Worm (Caenorhabditis elegans) whole organism, L4 larva: Measurements from ENCODE around the gene nlp-32.

Experiments
- D1046.2 ChIP-seq: fragments of 200-800 bp; sonication (Bioruptor generic); IDR thresholded peaks from 2 replicates; pipeline ENCODE4 v1.3.6; 2022; ENCODE audit warnings: missing genetic modification characterization, missing compliant biosample characterization
- Y48G9A.11 ChIP-seq: fragments of 200-800 bp; sonication (Bioruptor generic); IDR thresholded peaks from 2 replicates; pipeline ENCODE4 v1.3.6; 2022; ENCODE audit warnings: missing genetic modification reagents, missing genetic modification characterization, missing compliant biosample characterization
- aha-1 ChIP-seq: fragments of 150-350 bp; peaks from one replicate; lab custom pipeline; 2014; ENCODE audit warnings: missing biosample characterization, missing genetic modification characterization
- aly-2 ChIP-seq: sonication (generic microtip); optimal IDR thresholded peaks from 2 replicates; lab custom pipeline; 2018; ENCODE audit warnings: missing biosample characterization, missing genetic modification characterization
- arid-1 ChIP-seq: fragments of 200-800 bp; sonication (Bioruptor generic); conservative IDR thresholded peaks from 2 replicates; pipeline ENCODE4 v1.3.6; 2022; ENCODE audit warnings: missing genetic modification reagents, missing genetic modification characterization, missing compliant biosample characterization
- ceh-20 ChIP-seq: fragments of 200-800 bp; sonication (Bioruptor generic); IDR thresholded peaks from 2 replicates; pipeline ENCODE4 v1.3.6; 2022; ENCODE audit warnings: missing genetic modification reagents, missing genetic modification characterization, missing compliant biosample characterization
- ceh-32 ChIP-seq: sonication (generic microtip); optimal IDR thresholded peaks from 2 replicates; lab custom pipeline; 2016; ENCODE audit warnings: mild to moderate bottlenecking, missing genetic modification characterization, missing compliant biosample characterization; ENCODE audit not compliant: poor library complexity
- ceh-44 ChIP-seq: fragments of 200-800 bp; sonication (Bioruptor generic); IDR thresholded peaks from 2 replicates; pipeline ENCODE4 v1.3.6; 2022; ENCODE audit warnings: missing genetic modification reagents, missing genetic modification characterization, missing compliant biosample characterization
- ces-1 ChIP-seq: fragments of 150-350 bp; sonication (generic microtip); optimal IDR thresholded peaks from 4 replicates; lab custom pipeline; 2014; ENCODE audit warnings: missing biosample characterization, missing genetic modification reagents, missing genetic modification characterization
- ctbp-1 ChIP-seq: fragments of 200-800 bp; sonication (Bioruptor generic); IDR thresholded peaks from 2 replicates; pipeline ENCODE4 v1.3.6; 2022; ENCODE audit warnings: missing genetic modification reagents, missing genetic modification characterization, missing compliant biosample characterization
- daf-16 ChIP-seq, 3 experiments: sonication (generic microtip); optimal IDR thresholded peaks; 2 replicates each; lab custom pipeline; 2016 to 2017; ENCODE audit warnings: missing genetic modification characterization in 3 of 3, missing genetic modification reagents in 3 of 3, mild to moderate bottlenecking in 2 of 3, missing compliant biosample characterization in 2 of 3, missing biosample characterization in 1 of 3, moderate library complexity in 1 of 3
- dmd-6 ChIP-seq: fragments of 200-800 bp; sonication (Bioruptor generic); IDR thresholded peaks from 2 replicates; pipeline ENCODE4 v1.3.6; 2022; ENCODE audit warnings: missing genetic modification reagents, missing genetic modification characterization, missing compliant biosample characterization
- dmd-8 ChIP-seq: fragments of 200-800 bp; sonication (Bioruptor generic); IDR thresholded peaks from 2 replicates; pipeline ENCODE4 v1.3.6; 2022; ENCODE audit warnings: missing genetic modification characterization, missing compliant biosample characterization
- hif-1 ChIP-seq, 2 experiments: sonication (generic microtip); optimal IDR thresholded peaks; 2 replicates each; lab custom pipeline; 2016 to 2017; ENCODE audit warnings: missing compliant biosample characterization in 2 of 2, missing genetic modification characterization in 2 of 2, missing genetic modification reagents in 2 of 2, missing genotype in 2 of 2, mild to moderate bottlenecking in 1 of 2
- hmg-1.1 ChIP-seq: fragments of 200-800 bp; sonication (Bioruptor generic); IDR thresholded peaks from 2 replicates; pipeline ENCODE4 v1.3.6; 2022; ENCODE audit warnings: missing genetic modification reagents, missing genetic modification characterization, missing compliant biosample characterization
- lim-7 ChIP-seq: fragments of 200-800 bp; sonication (Bioruptor generic); IDR thresholded peaks from 2 replicates; pipeline ENCODE4 v1.3.6; 2022; ENCODE audit warnings: missing genetic modification characterization, missing compliant biosample characterization
- lin-1 ChIP-seq: fragments of 200-800 bp; sonication (Bioruptor generic); IDR thresholded peaks from 2 replicates; pipeline ENCODE4 v1.3.6; 2022; ENCODE audit warnings: missing genetic modification reagents, missing genetic modification characterization, missing compliant biosample characterization
- mes-2 ChIP-seq: sonication (generic microtip); optimal IDR thresholded peaks from 2 replicates; lab custom pipeline; 2016; ENCODE audit warnings: missing genotype, mild to moderate bottlenecking, missing genetic modification characterization, missing compliant biosample characterization; ENCODE audit not compliant: poor library complexity, severe bottlenecking
- nhr-11 ChIP-seq: fragments of 150-350 bp; optimal IDR thresholded peaks from 2 replicates; lab custom pipeline; 2014; ENCODE audit warnings: missing biosample characterization, missing genetic modification characterization
- nhr-25 ChIP-seq: sonication (generic microtip); optimal IDR thresholded peaks from 2 replicates; lab custom pipeline; 2017; ENCODE audit warnings: missing genetic modification characterization, mild to moderate bottlenecking, missing compliant biosample characterization, antibody characterized with exemption, moderate library complexity, borderline replicate concordance; ENCODE audit not compliant: insufficient read depth
- nhr-28 ChIP-seq: fragments of 150-350 bp; optimal IDR thresholded peaks from 2 replicates; lab custom pipeline; 2014; ENCODE audit warnings: missing biosample characterization, missing genetic modification characterization
- nhr-42 ChIP-seq: fragments of 200-800 bp; sonication (Bioruptor generic); IDR thresholded peaks from 2 replicates; pipeline ENCODE4 v1.3.6; 2022; ENCODE audit warnings: missing genetic modification characterization, missing compliant biosample characterization
- nhr-48 ChIP-seq: sonication (generic microtip); optimal IDR thresholded peaks from 2 replicates; lab custom pipeline; 2016; ENCODE audit warnings: mild to moderate bottlenecking, missing genetic modification characterization, missing compliant biosample characterization
- rbr-2 ChIP-seq: sonication (generic microtip); optimal IDR thresholded peaks from 2 replicates; lab custom pipeline; 2016; ENCODE audit warnings: missing genotype, missing genetic modification characterization, missing compliant biosample characterization
- set-16 ChIP-seq: fragments of 200-800 bp; sonication (Bioruptor generic); IDR thresholded peaks from 2 replicates; pipeline ENCODE4 v1.3.6; 2022; ENCODE audit warnings: missing genetic modification reagents, missing genetic modification characterization, missing compliant biosample characterization
- snpc-4 ChIP-seq: fragments of 150-350 bp; optimal IDR thresholded peaks from 2 replicates; lab custom pipeline; 2014; ENCODE audit warnings: missing biosample characterization, missing genetic modification characterization
- tra-1 ChIP-seq: fragments of 200-800 bp; sonication (Bioruptor generic); IDR thresholded peaks from 2 replicates; pipeline ENCODE4 v1.3.6; 2022; ENCODE audit warnings: missing genetic modification reagents, missing genetic modification characterization, missing compliant biosample characterization
- unc-62 ChIP-seq, 3 experiments: fragments of 150-350 bp in 1 of 3; sonication (generic microtip); optimal IDR thresholded peaks in 2 of 3; peaks in 1 of 3; 1 replicate in 1 of 3; 2 replicates in 2 of 3; lab custom pipeline; 2014 to 2017; ENCODE audit warnings: missing biosample characterization in 3 of 3, missing genetic modification characterization in 3 of 3, missing genetic modification reagents in 3 of 3, missing genotype in 1 of 3
- ztf-7 ChIP-seq: fragments of 150-350 bp; optimal IDR thresholded peaks from 2 replicates; lab custom pipeline; 2014; ENCODE audit warnings: missing biosample characterization, missing genetic modification characterization

Gene nlp-32

ce11 chrIII:535266-536107, 49.1 kb upstream of the nlp-32 start (continued):
- peak; percentile 74 for TF ChIP-seq lim-7 (GFP tag; lab: Robert Waterston, UW)
- TF ChIP-seq nhr-48 (tag; lab: Kevin White, UChicago): peak; percentile 61
- peak; percentile 16 for TF ChIP-seq ztf-7 (tag; lab: Kevin White, UChicago)
- TF ChIP-seq tra-1 (GFP tag; lab: Robert Waterston, UW): peak; percentile 72; the same call in 1 of the 2 replicates
- no peak for TF ChIP-seq ceh-32 (tag; lab: Kevin White, UChicago)
- TF ChIP-seq hif-1 (tag; optimal IDR thresholded peaks at IDR 0.05; lab: Kevin White, UChicago): no peak
- peak; percentile 61 for TF ChIP-seq hmg-1.1 (GFP tag; lab: Robert Waterston, UW)
- TF ChIP-seq Y48G9A.11: 0 out of 2 replicates have a peak, but pooled peaks have one; percentile 47
- peak; percentile 43; the same call in 1 of the 2 replicates for TF ChIP-seq D1046.2 (GFP tag; lab: Robert Waterston, UW)
- TF ChIP-seq aly-2 (tag; lab: Kevin White, UChicago): no peak
- peak; percentile 55 for TF ChIP-seq mes-2

ce11 chrIII:532152-532551, 45.8 kb upstream of the nlp-32 start:
- TF ChIP-seq arid-1 (GFP tag; lab: Robert Waterston, UW) (no peak), aha-1 (tag; lab: Kevin White, UChicago) (peak; percentile 54)

DNA sequence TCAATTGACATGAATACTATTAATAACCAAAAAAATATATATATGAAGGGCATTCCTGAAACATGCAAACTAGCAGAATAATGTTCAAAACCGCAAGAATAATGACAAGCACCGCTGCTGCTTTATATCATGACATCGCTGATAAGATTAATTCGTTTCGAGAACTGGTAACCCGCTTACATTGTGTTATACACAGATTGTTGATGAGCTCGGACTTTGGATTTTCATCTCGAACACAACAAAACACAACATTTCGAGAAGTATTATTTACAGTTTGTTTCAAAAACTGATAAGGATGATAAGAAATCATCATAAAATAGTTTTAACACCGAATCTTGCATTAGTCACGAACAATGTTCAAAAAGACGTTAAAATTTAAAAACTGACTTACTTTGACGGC, 44.6 kb upstream of the nlp-32 start:
- TF ChIP-seq nhr-28 (tag; lab: Kevin White, UChicago): peak; percentile 7
- TF ChIP-seq ces-1 (GFP tag; lab: Kevin White, UChicago): no peak
- peak in 1 of 2 experiments; percentile 55 for TF ChIP-seq unc-62 (GFP tag; optimal IDR thresholded peaks at IDR 0.05 in 1 of 2; lab: Kevin White, UChicago)
- no peak for TF ChIP-seq unc-62 (tag; optimal IDR thresholded peaks at IDR 0.05; lab: Kevin White, UChicago)
- peak; percentile 25; the same call in 1 of the 2 replicates for TF ChIP-seq dmd-6 (GFP tag; lab: Robert Waterston, UW)
- no peak for TF ChIP-seq nhr-42
- no peak for TF ChIP-seq nhr-11 (tag; lab: Kevin White, UChicago)
- TF ChIP-seq daf-16 (GFP tag; optimal IDR thresholded peaks at IDR 0.05; lab: Kevin White, UChicago): no peak
- peak; percentile 97 for TF ChIP-seq daf-16 (tag; optimal IDR thresholded peaks at IDR 0.05; lab: Kevin White, UChicago)
- TF ChIP-seq, all 104 proteins: peak for 4

DNA sequence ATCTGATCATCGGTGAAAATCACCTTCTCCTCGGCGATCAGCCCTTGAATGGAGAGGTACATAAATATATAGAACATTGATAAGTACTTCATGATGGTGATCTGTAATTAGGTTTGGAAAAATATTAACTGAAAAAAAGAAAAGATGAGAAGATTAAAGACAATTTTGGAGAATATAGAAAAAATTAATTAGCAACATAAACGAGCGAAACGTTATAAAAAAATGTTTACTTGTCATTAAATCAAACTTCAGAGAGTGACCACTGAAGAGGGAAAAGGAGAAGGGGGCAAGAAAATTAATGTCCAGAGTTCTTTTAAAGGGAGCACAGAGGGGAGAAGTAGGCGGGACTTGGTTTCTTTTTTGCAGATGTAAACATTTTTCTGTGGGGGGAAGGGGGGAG, 40.5 kb upstream of the nlp-32 start, which contains the start of gene T22F7.4:
Gene T22F7.4, minus strand, starts transcription at position 101 of the 400 bp plus-strand sequence.
- no peak for TF ChIP-seq ceh-20 (GFP tag; lab: Robert Waterston, UW)

ce11 chrIII:523944-524343, 37.6 kb upstream of the nlp-32 start, which contains the start of gene T22F7.3:
Gene T22F7.3 (minus strand): TSS chrIII:524044.
- TF ChIP-seq unc-62 (GFP tag; optimal IDR thresholded peaks at IDR 0.05 in 1 of 2; lab: Kevin White, UChicago) (peak in 1 of 2 experiments; percentile 6), unc-62 (tag; optimal IDR thresholded peaks at IDR 0.05; lab: Kevin White, UChicago) (no peak), ctbp-1 (GFP tag; lab: Robert Waterston, UW) (no peak)

DNA sequence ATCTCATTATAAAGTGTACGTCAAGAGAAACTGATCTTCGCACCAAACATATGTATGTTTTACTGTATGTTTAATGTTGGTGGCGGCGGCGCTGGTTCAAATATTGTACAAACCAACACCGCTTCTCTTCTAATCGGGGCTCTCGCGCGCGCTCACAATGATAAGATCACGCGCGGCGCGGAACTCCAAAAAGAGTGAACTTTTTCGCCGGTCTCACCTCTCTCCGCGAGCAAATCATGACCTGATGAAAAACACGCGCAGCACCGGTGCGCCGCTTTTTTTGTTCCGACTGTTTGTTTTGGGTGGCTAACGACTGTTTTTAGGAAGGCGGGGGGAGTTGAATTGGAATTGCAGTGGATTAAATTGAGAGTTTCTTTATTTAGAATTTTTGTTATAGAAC, 27.0 kb upstream of the nlp-32 start:
- TF ChIP-seq set-16: peak; percentile 57
- no peak for TF ChIP-seq snpc-4 (tag; lab: Kevin White, UChicago)
- TF ChIP-seq lin-1 (GFP tag; lab: Robert Waterston, UW): no peak

DNA sequence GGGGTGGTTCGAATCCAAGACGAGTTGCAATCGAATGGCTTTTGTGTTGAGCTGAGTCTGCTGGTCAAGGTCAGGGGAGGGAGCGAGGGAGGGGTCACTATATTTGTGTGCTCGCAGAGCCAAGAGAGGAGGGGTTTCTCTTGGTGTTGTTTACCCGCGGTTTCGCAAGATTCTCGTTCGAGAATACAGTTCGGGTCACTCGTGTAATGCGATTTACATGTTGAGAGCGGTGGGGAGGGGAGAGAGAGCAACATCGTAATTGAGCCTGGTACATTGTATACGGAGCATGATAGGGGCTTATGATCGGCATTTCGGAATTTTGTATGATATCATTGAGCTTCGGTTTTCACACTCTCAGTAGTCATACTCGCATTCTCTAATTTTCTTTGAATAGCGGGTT, 25.8 kb upstream of the nlp-32 start, which contains the start of gene F30H5.3:
Gene F30H5.3, minus strand, starts transcription at position 101 of the 400 bp plus-strand sequence.
- TF ChIP-seq dmd-8 (GFP tag; lab: Robert Waterston, UW) (0 out of 2 replicates have a peak, but pooled peaks have one; percentile 13), ceh-44 (no peak), rbr-2 (tag; lab: Kevin White, UChicago) (no peak), nhr-25 (tag; lab: Kevin White, UChicago) (no peak)
